Fruit fly (Drosophila melanogaster) whole organism, embryonic: ENCODE data around the gene Rbcn-3B.

ENCODE experiments used
- Atf3 ChIP-seq: fragments of 200-800 bp; sonication (Bioruptor generic); optimal IDR thresholded peaks from 3 replicates; lab custom pipeline; 2016; ENCODE audit warnings: missing biosample characterization, missing genetic modification characterization
- Bteb2 ChIP-seq: fragments of 200-800 bp; sonication (Bioruptor generic); optimal IDR thresholded peaks from 2 replicates; lab custom pipeline; 2016; ENCODE audit warnings: missing biosample characterization, missing genetic modification characterization
- C15 ChIP-seq: fragments of 200-800 bp; sonication (Bioruptor generic); IDR thresholded peaks from 3 replicates; pipeline ENCODE4 v1.3.6; 2022; ENCODE audit warnings: missing biosample characterization, missing genetic modification characterization
- CG11247 ChIP-seq: fragments of 200-800 bp; sonication (Bioruptor generic); IDR thresholded peaks from 2 replicates; pipeline ENCODE4 v1.3.6; 2022; ENCODE audit warnings: missing biosample characterization, missing genetic modification characterization
- CG11696 ChIP-seq: fragments of 200-800 bp; sonication (Bioruptor generic); IDR thresholded peaks from 2 replicates; pipeline ENCODE4 v1.3.6; 2022; ENCODE audit warnings: missing biosample characterization, missing genetic modification characterization
- CG11723 ChIP-seq: fragments of 200-800 bp; sonication (Bioruptor generic); optimal IDR thresholded peaks from 2 replicates; lab custom pipeline; 2017; ENCODE audit warnings: missing biosample characterization, mild to moderate bottlenecking, missing genetic modification characterization
- CG12744 ChIP-seq: fragments of 200-800 bp; sonication (Bioruptor generic); optimal IDR thresholded peaks from 2 replicates; lab custom pipeline; 2016; ENCODE audit warnings: missing biosample characterization, missing genetic modification characterization
- CG12942 ChIP-seq: fragments of 200-800 bp; sonication (Bioruptor generic); optimal IDR thresholded peaks from 3 replicates; lab custom pipeline; 2016; ENCODE audit warnings: missing biosample characterization, missing genetic modification characterization
- CG13287 ChIP-seq: fragments of 200-800 bp; sonication (Bioruptor generic); IDR thresholded peaks from 2 replicates; pipeline ENCODE4 v1.3.6; 2022; ENCODE audit warnings: missing biosample characterization, missing genetic modification characterization; ENCODE audit not compliant: partially characterized antibody
- CG15479 ChIP-seq: fragments of 200-800 bp; sonication (Bioruptor generic); optimal IDR thresholded peaks from 3 replicates; lab custom pipeline; 2019; ENCODE audit warnings: missing biosample characterization, mild to moderate bottlenecking, missing genetic modification characterization, moderate library complexity
- CG17912 ChIP-seq: fragments of 200-800 bp; sonication (Bioruptor generic); optimal IDR thresholded peaks from 2 replicates; lab custom pipeline; 2018; ENCODE audit warnings: missing biosample characterization, mild to moderate bottlenecking, missing genetic modification characterization
- CG18262 ChIP-seq: fragments of 200-800 bp; optimal IDR thresholded peaks from 3 replicates; lab custom pipeline; 2019; ENCODE audit warnings: missing biosample characterization, mild to moderate bottlenecking, missing genetic modification characterization, moderate library complexity
- CG30403 ChIP-seq: fragments of 200-800 bp; sonication (Bioruptor generic); optimal IDR thresholded peaks from 3 replicates; lab custom pipeline; 2016; ENCODE audit warnings: missing biosample characterization, missing genetic modification characterization
- CG31388 ChIP-seq: fragments of 200-800 bp; sonication (Bioruptor generic); optimal IDR thresholded peaks from 2 replicates; lab custom pipeline; 2016; ENCODE audit warnings: missing biosample characterization, missing genetic modification characterization
- CG4854 ChIP-seq: fragments of 200-800 bp; sonication (Bioruptor generic); optimal IDR thresholded peaks from 2 replicates; lab custom pipeline; 2016; ENCODE audit warnings: missing biosample characterization, missing genetic modification characterization, inconsistent platforms
- CG7556 ChIP-seq: fragments of 200-800 bp; sonication (Bioruptor generic); optimal IDR thresholded peaks from 2 replicates; lab custom pipeline; 2017; ENCODE audit warnings: missing biosample characterization, mild to moderate bottlenecking, missing genetic modification characterization
- CG7963 ChIP-seq: fragments of 200-800 bp; sonication (Bioruptor generic); IDR thresholded peaks from 3 replicates; pipeline ENCODE4 v1.3.6; 2022; ENCODE audit warnings: missing biosample characterization, missing genetic modification characterization; ENCODE audit not compliant: partially characterized antibody
- CG8290 ChIP-seq, 3 experiments: fragments of 200-800 bp; sonication (Bioruptor generic); optimal IDR thresholded peaks; 2 replicates each; lab custom pipeline; 2016 to 2019; ENCODE audit warnings: missing biosample characterization in 3 of 3, missing genetic modification characterization in 3 of 3, mild to moderate bottlenecking in 2 of 3, moderate library complexity in 1 of 3
- CG9437 ChIP-seq: fragments of 200-800 bp; sonication (Bioruptor generic); optimal IDR thresholded peaks from 2 replicates; lab custom pipeline; 2018; ENCODE audit warnings: missing biosample characterization, mild to moderate bottlenecking, missing genetic modification characterization
- CTCF ChIP-seq: fragments of 200-800 bp; sonication (Bioruptor generic); optimal IDR thresholded peaks from 2 replicates; lab custom pipeline; 2017; ENCODE audit warnings: missing biosample characterization, mild to moderate bottlenecking, missing genetic modification characterization, moderate library complexity
- Dip2 ChIP-seq: fragments of 200-800 bp; sonication (Bioruptor generic); IDR thresholded peaks from 2 replicates; pipeline ENCODE4 v1.3.6; 2022; ENCODE audit warnings: missing biosample characterization, missing genetic modification characterization
- E2f1 ChIP-seq: fragments of 200-800 bp; sonication (Bioruptor generic); IDR thresholded peaks from 2 replicates; pipeline ENCODE4 v1.3.6; 2022; ENCODE audit warnings: missing biosample characterization, missing genetic modification characterization
- Eip74EF ChIP-seq, 2 experiments: fragments of 200-800 bp in 1 of 2; fragments of >200 bp in 1 of 2; sonication (Bioruptor generic) in 1 of 2; optimal IDR thresholded peaks; 2 replicates each; lab custom pipeline; 2017 to 2019; ENCODE audit warnings: missing biosample characterization in 2 of 2, missing genetic modification characterization in 2 of 2, mild to moderate bottlenecking in 1 of 2, moderate library complexity in 1 of 2
- Hmr ChIP-seq: fragments of 200-800 bp; sonication (Bioruptor generic); optimal IDR thresholded peaks from 3 replicates; lab custom pipeline; 2017; ENCODE audit warnings: mild to moderate bottlenecking, missing biosample characterization, missing genetic modification reagents, missing genetic modification characterization
- Hsf ChIP-seq: fragments of 200-800 bp; sonication (Bioruptor generic); optimal IDR thresholded peaks from 3 replicates; lab custom pipeline; 2016; ENCODE audit warnings: missing biosample characterization, missing genetic modification characterization
- NfI ChIP-seq: fragments of 200-800 bp; sonication (Bioruptor generic); optimal IDR thresholded peaks from 3 replicates; lab custom pipeline; 2018; ENCODE audit warnings: missing biosample characterization, mild to moderate bottlenecking, missing genetic modification characterization, moderate library complexity
- Sin3A ChIP-seq: fragments of >200 bp; optimal IDR thresholded peaks from 2 replicates; lab custom pipeline; 2018
- Spps ChIP-seq: fragments of 200-800 bp; sonication (Bioruptor generic); optimal IDR thresholded peaks from 2 replicates; lab custom pipeline; 2018; ENCODE audit warnings: missing biosample characterization, mild to moderate bottlenecking, missing genetic modification characterization
- Stat92E ChIP-seq, 3 experiments: fragments of >200 bp in 2 of 3; fragments of 200-800 bp in 1 of 3; sonication (Bioruptor generic) in 1 of 3; optimal IDR thresholded peaks; 2 replicates each; lab custom pipeline; 2017 to 2019; ENCODE audit warnings: missing biosample characterization in 3 of 3, missing genetic modification characterization in 3 of 3, mild to moderate bottlenecking in 1 of 3, moderate library complexity in 1 of 3
- Xrp1 ChIP-seq: fragments of 200-800 bp; sonication (Bioruptor generic); IDR thresholded peaks from 2 replicates; pipeline ENCODE4 v1.3.6; 2022; ENCODE audit warnings: missing biosample characterization, missing genetic modification characterization
- bowl ChIP-seq: fragments of 200-800 bp; sonication (Bioruptor generic); IDR thresholded peaks from 2 replicates; pipeline ENCODE4 v1.3.6; 2022; ENCODE audit warnings: missing biosample characterization, missing genetic modification characterization
- crol ChIP-seq: fragments of 200-800 bp; sonication (Bioruptor generic); IDR thresholded peaks from 2 replicates; pipeline ENCODE4 v1.3.6; 2022; ENCODE audit warnings: missing biosample characterization, missing genetic modification characterization
- dm ChIP-seq: fragments of 200-800 bp; sonication (Bioruptor generic); optimal IDR thresholded peaks from 3 replicates; lab custom pipeline; 2016; ENCODE audit warnings: missing biosample characterization, missing genetic modification characterization
- emc ChIP-seq: fragments of 200-800 bp; sonication (Bioruptor generic); optimal IDR thresholded peaks from 2 replicates; lab custom pipeline; 2016; ENCODE audit warnings: missing biosample characterization, missing genetic modification characterization
- grau ChIP-seq: fragments of 200-800 bp; optimal IDR thresholded peaks from 3 replicates; lab custom pipeline; 2019; ENCODE audit warnings: missing biosample characterization, mild to moderate bottlenecking, missing genetic modification characterization, moderate library complexity
- h ChIP-seq: fragments of >200 bp; optimal IDR thresholded peaks from 2 replicates; lab custom pipeline; 2017
- lab ChIP-seq: fragments of 200-800 bp; sonication (Bioruptor generic); optimal IDR thresholded peaks from 3 replicates; lab custom pipeline; 2017; ENCODE audit warnings: missing biosample characterization, missing genetic modification characterization, mild to moderate bottlenecking, moderate library complexity, missing genetic modification reagents
- nerfin-1 ChIP-seq: fragments of 200-800 bp; sonication (Bioruptor generic); optimal IDR thresholded peaks from 3 replicates; lab custom pipeline; 2019; ENCODE audit warnings: missing biosample characterization, mild to moderate bottlenecking, missing genetic modification characterization, moderate library complexity
- nom ChIP-seq: fragments of 200-800 bp; sonication (Bioruptor generic); optimal IDR thresholded peaks from 2 replicates; lab custom pipeline; 2017; ENCODE audit warnings: missing biosample characterization, missing genetic modification characterization, mild to moderate bottlenecking, moderate library complexity, missing genetic modification reagents
- pfk ChIP-seq: fragments of 200-800 bp; sonication (Bioruptor generic); optimal IDR thresholded peaks from 2 replicates; lab custom pipeline; 2018; ENCODE audit warnings: missing biosample characterization, mild to moderate bottlenecking, missing genetic modification characterization, moderate library complexity
- prd ChIP-seq, 3 experiments: fragments of >200 bp in 2 of 3; fragments of 200-800 bp in 1 of 3; sonication (Bioruptor generic) in 1 of 3; optimal IDR thresholded peaks in 2 of 3; IDR thresholded peaks in 1 of 3; 2 replicates in 2 of 3; 3 replicates in 1 of 3; pipeline versions ENCODE4 v1.3.6 to Lab custom; 2017 to 2022; ENCODE audit warnings: missing biosample characterization in 1 of 3, missing genetic modification characterization in 1 of 3
- psq ChIP-seq: fragments of 200-800 bp; sonication (Bioruptor generic); optimal IDR thresholded peaks from 2 replicates; lab custom pipeline; 2017; ENCODE audit warnings: missing biosample characterization, missing genetic modification characterization
- row ChIP-seq: fragments of 200-800 bp; sonication (Bioruptor generic); IDR thresholded peaks from 3 replicates; pipeline ENCODE4 v1.3.6; 2022; ENCODE audit warnings: missing biosample characterization, missing genetic modification characterization
- sens ChIP-seq: fragments of 200-800 bp; sonication (Bioruptor generic); peaks from one replicate; lab custom pipeline; 2016; ENCODE audit warnings: missing biosample characterization, missing genetic modification characterization
- tgo ChIP-seq: fragments of 200-800 bp; sonication (Bioruptor generic); IDR thresholded peaks from 3 replicates; pipeline ENCODE4 v1.3.6; 2022; ENCODE audit warnings: missing biosample characterization, missing genetic modification characterization
- tll ChIP-seq, 2 experiments: fragments of 200-800 bp in 1 of 2; fragments of >200 bp in 1 of 2; sonication (Bioruptor generic) in 1 of 2; optimal IDR thresholded peaks; 2 replicates each; lab custom pipeline; 2017 to 2019; ENCODE audit warnings: missing biosample characterization in 2 of 2, missing genetic modification characterization in 2 of 2, mild to moderate bottlenecking in 1 of 2, moderate library complexity in 1 of 2
- vnd ChIP-seq: fragments of 200-800 bp; sonication (Bioruptor generic); IDR thresholded peaks from 3 replicates; pipeline ENCODE4 v1.3.6; 2022; ENCODE audit warnings: missing biosample characterization, missing genetic modification characterization; ENCODE audit not compliant: partially characterized antibody

Gene Rbcn-3B

dm6 chrX:1944245-1945114, 35.8 kb downstream of the Rbcn-3B start (continued):
- TF ChIP-seq CG31388 (GFP tag; lab: Kevin White, UChicago) (no peak), CG18262 (tag; lab: Kevin White, UChicago) (no peak), CG9437 (GFP tag; lab: Kevin White, UChicago) (no peak), CG7556 (GFP tag; lab: Kevin White, UChicago) (no peak), NfI (GFP tag; lab: Kevin White, UChicago) (peak; percentile 52), CG12942 (GFP tag; lab: Kevin White, UChicago) (peak; percentile 31), Hsf (GFP tag; lab: Kevin White, UChicago) (peak; percentile 26), CG4854 (no peak), CG11723 (no peak), CG7963 (no peak), CG11247 (GFP tag; lab: Robert Waterston, UW) (no peak), prd (optimal IDR thresholded peaks at IDR 0.05; lab: Kevin White, UChicago) (no peak), prd (GFP tag; IDR thresholded peaks at IDR 0.05; lab: Robert Waterston, UW) (peak; percentile 68), E2f1 (GFP tag; lab: Robert Waterston, UW) (peak; percentile 14; the same call in 1 of the 2 replicates), CG30403 (GFP tag; lab: Kevin White, UChicago) (no peak), CG15479 (GFP tag; lab: Kevin White, UChicago) (no peak), Sin3A (lab: Kevin White, UChicago) (no peak), Bteb2 (no peak), emc (no peak), Dip2 (GFP tag; lab: Robert Waterston, UW) (no peak), Xrp1 (GFP tag; lab: Robert Waterston, UW) (peak; percentile 75), bowl (no peak), nerfin-1 (tag; lab: Kevin White, UChicago) (peak; percentile 98), CG11696 (no peak), Hmr (peak; percentile 18), Atf3 (peak; percentile 38), tll (GFP tag; optimal IDR thresholded peaks at IDR 0.05; lab: Kevin White, UChicago) (no peak), Spps (tag; lab: Kevin White, UChicago) (no peak), row (GFP tag; lab: Robert Waterston, UW) (peak; percentile 64)

DNA sequence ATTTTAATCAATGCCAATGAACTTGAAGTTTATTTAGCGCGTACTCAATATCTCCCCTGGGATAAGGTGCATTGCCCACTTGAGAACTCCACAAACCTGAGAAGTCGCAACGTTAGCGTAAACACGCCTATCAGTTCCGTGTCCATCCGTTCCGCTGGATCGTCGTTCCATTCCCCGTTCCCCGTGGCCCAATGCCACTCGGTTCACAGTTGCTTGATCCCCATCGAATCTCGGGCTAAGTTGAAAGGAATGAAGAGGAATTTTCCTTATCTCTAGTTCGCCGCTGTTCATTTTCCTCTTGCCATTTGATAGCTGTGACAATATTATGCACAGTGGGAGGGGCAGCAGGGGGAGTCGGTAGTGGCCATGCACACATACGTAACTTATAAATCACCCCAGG, 36.5 kb downstream of the Rbcn-3B start:
- TF ChIP-seq tgo (GFP tag; lab: Robert Waterston, UW), result no peak
- TF ChIP-seq CG8290 (GFP tag; optimal IDR thresholded peaks at IDR 0.05; lab: Kevin White, UChicago), result peak; percentile 74
- peak in 1 of 2 experiments; percentile 49 for TF ChIP-seq CG8290 (tag; optimal IDR thresholded peaks at IDR 0.05; lab: Kevin White, UChicago)
- TF ChIP-seq pfk (GFP tag; lab: Kevin White, UChicago), result peak; percentile 89
- TF ChIP-seq sens (GFP tag; lab: Kevin White, UChicago), result peak; percentile 26
- TF ChIP-seq crol, result peak; percentile 41; the same call in 1 of the 2 replicates

DNA sequence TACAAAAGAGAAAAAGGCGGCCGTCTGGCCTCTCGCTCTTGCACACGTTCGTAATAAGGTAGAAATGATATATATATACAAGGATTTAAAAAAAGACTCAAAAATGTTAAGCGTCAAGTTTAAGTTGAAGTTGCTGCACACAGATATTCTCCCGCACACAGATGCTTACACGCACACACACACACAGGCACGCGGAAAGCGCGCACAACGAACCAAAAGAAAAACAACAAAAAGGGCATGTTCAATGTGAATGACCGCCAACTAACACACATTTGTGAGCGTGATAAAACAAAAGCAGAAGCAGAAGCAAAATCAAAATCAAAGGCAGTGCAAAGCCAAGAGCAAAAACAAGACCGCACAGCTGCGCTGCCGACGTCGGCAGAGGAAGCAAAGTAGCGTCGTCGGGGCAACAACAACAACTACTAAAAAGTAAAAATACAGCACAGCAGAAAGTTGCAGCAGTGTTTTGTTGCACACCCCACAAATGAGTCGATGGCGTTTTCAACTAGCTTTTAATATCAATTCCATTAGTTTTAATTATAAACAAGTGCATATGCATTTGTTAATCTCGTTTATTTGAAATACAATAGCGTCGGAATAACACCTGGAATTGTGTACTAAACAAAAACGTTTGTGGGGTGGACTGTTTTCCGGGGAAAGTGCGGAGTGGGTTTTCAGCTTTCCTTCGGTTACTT, 38.6 kb downstream of the Rbcn-3B start:
- TF ChIP-seq Stat92E (GFP tag; optimal IDR thresholded peaks at IDR 0.05; lab: Kevin White, UChicago), result peak in 1 of 3 experiments; percentile 96
- TF ChIP-seq CG12744 (GFP tag; lab: Kevin White, UChicago), result peak; percentile 91
- peak; percentile 76 for TF ChIP-seq CG17912 (GFP tag; lab: Kevin White, UChicago)
- no peak for TF ChIP-seq vnd
- peak; percentile 85; the same call in 2 of the 3 replicates for TF ChIP-seq C15 (GFP tag; lab: Robert Waterston, UW)
- TF ChIP-seq Eip74EF (GFP tag; optimal IDR thresholded peaks at IDR 0.05; lab: Kevin White, UChicago), result peak in 1 of 2 experiments; percentile 96
- peak; percentile 62 for TF ChIP-seq psq (GFP tag; lab: Kevin White, UChicago)
- TF ChIP-seq CG13287 (GFP tag; lab: Robert Waterston, UW), result no peak
- peak; percentile 90 for TF ChIP-seq dm (GFP tag; lab: Kevin White, UChicago)
- no peak for TF ChIP-seq h
- peak; percentile 94 for TF ChIP-seq lab (GFP tag; lab: Kevin White, UChicago)
- TF ChIP-seq CTCF (GFP tag; lab: Kevin White, UChicago), result peak; percentile 71
- peak; percentile 91 for TF ChIP-seq nom
- TF ChIP-seq grau (tag; lab: Kevin White, UChicago), result peak; percentile 96
